Worm (Caenorhabditis elegans): ENCODE results near the gene T23B12.5.

Gene T23B12.5

ce11 chrV:8400808-8401207 lies 47.0 kb downstream of the T23B12.5 start:
- TF ChIP-seq lin-39 (tag; optimal IDR thresholded peaks at IDR 0.05) (no peak), R02D3.7 (tag; optimal IDR thresholded peaks at IDR 0.05) (no peak), ceh-16 (tag; optimal IDR thresholded peaks at IDR 0.05) (no peak), nhr-237 (tag; optimal IDR thresholded peaks at IDR 0.05) (no peak), sea-2 (GFP tag; optimal IDR thresholded peaks at IDR 0.05) (no peak), nhr-43 (tag; optimal IDR thresholded peaks at IDR 0.05; ENCODE audit: poor library complexity, severe bottlenecking) (no peak), snpc-4 (tag; optimal IDR thresholded peaks at IDR 0.05) (no peak), hmg-11 (tag; optimal IDR thresholded peaks at IDR 0.05) (no peak), daf-12 (tag; optimal IDR thresholded peaks at IDR 0.05) (no peak), elt-2 (tag; optimal IDR thresholded peaks at IDR 0.05) (no peak), elt-3 (tag; optimal IDR thresholded peaks at IDR 0.05) (no peak), fkh-10 (GFP tag; optimal IDR thresholded peaks at IDR 0.05) (no peak), fos-1 (tag; optimal IDR thresholded peaks at IDR 0.05) (no peak), nhr-67 (tag; optimal IDR thresholded peaks at IDR 0.05) (no peak)
